Fruit fly (Drosophila melanogaster): ENCODE data around the gene CG43373.

CG43373 gene

DNA sequence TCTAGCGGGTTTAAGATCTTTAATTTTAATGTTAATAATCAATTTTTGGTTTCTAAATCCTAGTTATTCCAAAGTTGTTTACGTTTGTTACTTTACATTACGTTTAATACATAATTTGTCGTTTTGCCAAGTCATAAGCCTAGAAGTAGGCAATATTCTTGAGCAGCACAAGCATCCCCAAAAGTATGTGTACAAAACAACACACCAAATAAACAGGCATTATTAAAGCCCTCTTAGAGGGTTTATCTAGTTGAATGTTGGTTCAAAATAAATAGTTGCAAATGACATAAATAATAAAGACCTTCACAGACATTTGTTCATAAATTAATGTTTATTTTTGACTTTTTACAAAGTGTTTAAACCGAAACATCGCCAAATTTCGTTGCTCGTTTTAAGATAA is 73.1 kb downstream of the CG43373 start:
- no peak for TF ChIP-seq noc (tag; optimal IDR thresholded peaks at IDR 0.05)

DNA sequence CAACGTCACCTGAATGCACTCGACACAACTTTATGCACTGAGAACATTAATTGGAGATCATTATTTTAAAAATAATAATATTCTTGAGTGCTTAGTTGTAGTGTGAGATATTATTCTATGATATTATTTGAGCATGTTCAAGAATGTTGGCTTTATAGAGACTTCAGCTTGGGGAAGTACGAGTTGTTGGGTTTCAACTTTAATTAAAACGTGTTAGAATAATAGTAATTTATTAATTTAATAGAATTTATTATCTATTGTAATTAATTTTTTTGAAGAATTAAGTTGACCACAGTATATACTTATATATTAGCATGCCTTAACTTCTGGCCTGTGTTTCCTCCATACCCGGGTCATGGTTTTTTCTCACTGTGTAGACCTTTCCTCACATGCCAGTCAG is 79.3 kb downstream of the CG43373 start:
- TF ChIP-seq noc (tag; optimal IDR thresholded peaks at IDR 0.05) = no peak

dm6 chr3L:16451887-16452751 is 91.1 kb downstream of the CG43373 start, which contains the start of gene dsx-c73A:
Gene dsx-c73A (minus strand): TSS chr3L:16451958.
- TF ChIP-seq noc (tag; optimal IDR thresholded peaks at IDR 0.05) = no peak

dm6 chr3L:16442628-16443027 is 100.5 kb downstream of the CG43373 start:
- no peak for TF ChIP-seq noc (tag; optimal IDR thresholded peaks at IDR 0.05)

Measured in whole organism, larva.